Worm (Caenorhabditis elegans): ENCODE data around the gene srw-97.

The srw-97 gene

ce11 chrII:1653397-1653796 is 15.4 kb downstream of the srw-97 start, which contains the start of gene fbxb-15:
Gene fbxb-15, minus strand, starts transcription at chrII:1653497.
- TF ChIP-seq fkh-2 (tag; optimal IDR thresholded peaks at IDR 0.05) (no peak), nhr-76 (tag; optimal IDR thresholded peaks at IDR 0.05) (no peak), aly-2 (tag; optimal IDR thresholded peaks at IDR 0.05) (no peak), egl-27 (tag; optimal IDR thresholded peaks at IDR 0.05) (no peak), ama-1 (optimal IDR thresholded peaks at IDR 0.05) (no peak), lin-15B (tag; optimal IDR thresholded peaks at IDR 0.05) (no peak), R02D3.7 (tag; optimal IDR thresholded peaks at IDR 0.05) (no peak)

ce11 chrII:1651804-1652203 is 17.0 kb downstream of the srw-97 start, which contains the start of gene fbxb-16:
Gene fbxb-16, minus strand, starts transcription at chrII:1651904.
- TF ChIP-seq ZK546.5 (tag; optimal IDR thresholded peaks at IDR 0.05), result no peak
- TF ChIP-seq fkh-10 (GFP tag; optimal IDR thresholded peaks at IDR 0.05), result peak; percentile 15

ce11 chrII:1650502-1650901 is 18.3 kb downstream of the srw-97 start, which contains the start of gene fbxb-20:
Gene fbxb-20, minus strand, starts transcription at chrII:1650602.
- TF ChIP-seq sea-2 (GFP tag; optimal IDR thresholded peaks at IDR 0.05), result no peak
- TF ChIP-seq lin-15B (tag; optimal IDR thresholded peaks at IDR 0.05), result no peak
- no peak for TF ChIP-seq jun-1 (tag; optimal IDR thresholded peaks at IDR 0.05)
- no peak for TF ChIP-seq nhr-67 (tag; optimal IDR thresholded peaks at IDR 0.05)
- TF ChIP-seq fkh-10 (GFP tag; optimal IDR thresholded peaks at IDR 0.05), result no peak
- TF ChIP-seq ceh-16 (tag; optimal IDR thresholded peaks at IDR 0.05), result no peak
- TF ChIP-seq nhr-25 (tag; optimal IDR thresholded peaks at IDR 0.05), result no peak
- TF ChIP-seq fos-1 (tag; optimal IDR thresholded peaks at IDR 0.05), result no peak
- no peak for TF ChIP-seq ama-1 (optimal IDR thresholded peaks at IDR 0.05)
- TF ChIP-seq ceh-82 (tag; optimal IDR thresholded peaks at IDR 0.05), result no peak
- TF ChIP-seq mml-1 (tag; optimal IDR thresholded peaks at IDR 0.05), result no peak
- no peak for TF ChIP-seq unc-62 (GFP tag; optimal IDR thresholded peaks at IDR 0.05)
- TF ChIP-seq mdl-1 (tag; optimal IDR thresholded peaks at IDR 0.05), result no peak
- TF ChIP-seq ceh-28 (tag; optimal IDR thresholded peaks at IDR 0.05), result no peak
- TF ChIP-seq nhr-237 (tag; optimal IDR thresholded peaks at IDR 0.05), result no peak
- TF ChIP-seq lsy-12 (tag; optimal IDR thresholded peaks at IDR 0.05), result no peak
- TF ChIP-seq daf-12 (tag; optimal IDR thresholded peaks at IDR 0.05), result no peak
- TF ChIP-seq ZK546.5 (tag; optimal IDR thresholded peaks at IDR 0.05), result no peak
- TF ChIP-seq snpc-4 (tag; optimal IDR thresholded peaks at IDR 0.05), result no peak
- TF ChIP-seq nhr-11 (tag; optimal IDR thresholded peaks at IDR 0.05), result no peak

ce11 chrII:1648768-1649167 is 20.0 kb downstream of the srw-97 start, which contains the start of gene fbxb-21:
Gene fbxb-21, minus strand, starts transcription at chrII:1648868.
- TF ChIP-seq ceh-16 (tag; optimal IDR thresholded peaks at IDR 0.05), result no peak
- TF ChIP-seq fkh-10 (GFP tag; optimal IDR thresholded peaks at IDR 0.05), result peak; percentile 44
- TF ChIP-seq nhr-43 (tag; optimal IDR thresholded peaks at IDR 0.05; ENCODE audit: poor library complexity, severe bottlenecking), result no peak

ce11 chrII:1646199-1646598 is 22.6 kb downstream of the srw-97 start, which contains the start of gene ZC204.17:
Gene ZC204.17, minus strand, starts transcription at chrII:1646299.
- no peak for TF ChIP-seq nhr-67 (tag; optimal IDR thresholded peaks at IDR 0.05)
- TF ChIP-seq tbx-2 (tag; optimal IDR thresholded peaks at IDR 0.05), result no peak
- TF ChIP-seq jun-1 (tag; optimal IDR thresholded peaks at IDR 0.05), result no peak
- no peak for TF ChIP-seq egl-5 (tag; optimal IDR thresholded peaks at IDR 0.05)
- no peak for TF ChIP-seq ztf-4 (tag; optimal IDR thresholded peaks at IDR 0.05)
- no peak for TF ChIP-seq ztf-11 (tag; optimal IDR thresholded peaks at IDR 0.05)

DNA sequence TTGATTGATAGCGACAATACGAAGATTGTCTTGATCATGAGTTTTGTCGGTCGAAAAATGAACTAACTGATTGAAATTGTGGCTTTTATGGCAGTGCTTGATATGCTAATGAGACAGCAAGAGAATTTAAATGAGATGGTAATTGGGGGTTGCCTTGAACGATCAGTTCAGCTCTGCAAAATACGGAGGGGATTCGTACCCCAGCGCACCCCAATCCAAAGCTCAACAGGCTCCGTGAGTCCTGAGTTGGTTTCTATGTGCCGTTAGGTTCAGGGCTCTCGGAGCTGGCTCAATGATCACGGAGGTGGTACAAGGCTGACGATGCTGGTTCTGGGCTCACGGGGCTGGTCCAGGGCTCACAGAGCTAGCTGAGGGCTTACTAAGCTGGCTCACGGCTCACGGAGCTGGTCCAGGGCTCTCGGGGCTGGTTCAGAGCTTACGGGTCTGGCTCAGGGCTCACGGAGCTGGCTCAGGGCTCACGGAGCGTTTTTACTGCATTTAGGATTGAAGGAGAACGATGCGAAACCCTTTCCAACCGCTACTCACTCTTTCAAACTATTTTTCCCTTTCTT is 23.9 kb downstream of the srw-97 start, which contains the start of gene ZC204.6:
ZC204.6 (minus strand) TSS at position 51 of the 572 bp plus-strand sequence.
- TF ChIP-seq snpc-4 (tag; optimal IDR thresholded peaks at IDR 0.05) (no peak), egl-27 (tag; optimal IDR thresholded peaks at IDR 0.05) (no peak), fos-1 (tag; optimal IDR thresholded peaks at IDR 0.05) (no peak), nhr-67 (tag; optimal IDR thresholded peaks at IDR 0.05) (no peak), lin-39 (tag; optimal IDR thresholded peaks at IDR 0.05) (no peak), nhr-76 (tag; optimal IDR thresholded peaks at IDR 0.05) (no peak), elt-1 (tag; optimal IDR thresholded peaks at IDR 0.05) (no peak), pha-4 (tag; optimal IDR thresholded peaks at IDR 0.05) (no peak), hmg-11 (tag; optimal IDR thresholded peaks at IDR 0.05) (no peak), ceh-9 (tag; optimal IDR thresholded peaks at IDR 0.05) (no peak), elt-2 (tag; optimal IDR thresholded peaks at IDR 0.05) (no peak), lsy-12 (tag; optimal IDR thresholded peaks at IDR 0.05) (no peak), nhr-25 (tag; optimal IDR thresholded peaks at IDR 0.05) (no peak), mml-1 (tag; optimal IDR thresholded peaks at IDR 0.05) (no peak), R02D3.7 (tag; optimal IDR thresholded peaks at IDR 0.05) (no peak), ceh-82 (tag; optimal IDR thresholded peaks at IDR 0.05) (no peak), nhr-11 (tag; optimal IDR thresholded peaks at IDR 0.05) (no peak)

Measured in whole organism, L3 larva.